Worm (Caenorhabditis elegans) whole organism, L2 larva: ENCODE measurements around the gene E02H1.1.

Source experiments
- mdl-1 ChIP-seq, 2 experiments: fragments of 150-350 bp in 1 of 2; sonication (generic microtip) in 1 of 2; optimal IDR thresholded peaks; 2 replicates each; lab custom pipeline; 2017; ENCODE audit warnings: missing biosample characterization in 2 of 2, missing genetic modification characterization in 2 of 2
- nhr-10 ChIP-seq: sonication (generic microtip); optimal IDR thresholded peaks from 2 replicates; lab custom pipeline; 2017; ENCODE audit warnings: missing biosample characterization, missing genetic modification characterization
- sem-4 ChIP-seq: fragments of 150-350 bp; optimal IDR thresholded peaks from 2 replicates; lab custom pipeline; 2014; ENCODE audit warnings: missing biosample characterization, missing genetic modification reagents, missing genetic modification characterization
- skn-1 ChIP-seq: sonication (generic microtip); optimal IDR thresholded peaks from 2 replicates; lab custom pipeline; 2017; ENCODE audit warnings: missing biosample characterization, missing genetic modification characterization
- unc-62 ChIP-seq: fragments of 150-350 bp; optimal IDR thresholded peaks from 2 replicates; lab custom pipeline; 2014; ENCODE audit warnings: missing biosample characterization, missing genetic modification reagents, missing genetic modification characterization
- zag-1 ChIP-seq: fragments of 150-350 bp; optimal IDR thresholded peaks from 2 replicates; lab custom pipeline; 2014; ENCODE audit warnings: missing biosample characterization, missing genetic modification characterization
- ztf-4 ChIP-seq: fragments of 150-350 bp; optimal IDR thresholded peaks from 2 replicates; lab custom pipeline; 2014; ENCODE audit warnings: missing biosample characterization, missing genetic modification characterization

- TF ChIP-seq ztf-4 (tag; lab: Kevin White, UChicago), result no peak
- no peak for TF ChIP-seq zag-1 (tag; lab: Kevin White, UChicago)
- no peak for TF ChIP-seq unc-62
- no peak for TF ChIP-seq mdl-1 (tag; optimal IDR thresholded peaks at IDR 0.05; lab: Kevin White, UChicago)
- no peak for TF ChIP-seq skn-1
- TF ChIP-seq sem-4, result no peak
- TF ChIP-seq nhr-10 (tag; lab: Kevin White, UChicago), result no peak
Measured at ce11 chrII:9583461-9583860, 7.5 kb downstream of the E02H1.1 start, which contains the start of gene wee-1.1.
